Fruit fly (Drosophila melanogaster) whole organism, embryonic: ENCODE results near the gene Dhc93AB.

Experiments used
- ATbp ChIP-seq: fragments of 200-800 bp; sonication (Bioruptor generic); optimal IDR thresholded peaks from 2 replicates; lab custom pipeline; 2017; ENCODE audit warnings: missing biosample characterization, mild to moderate bottlenecking, missing genetic modification characterization, missing genetic modification reagents
- CG10267 ChIP-seq: fragments of 200-800 bp; sonication (Bioruptor generic); optimal IDR thresholded peaks from 2 replicates; lab custom pipeline; 2018; ENCODE audit warnings: missing biosample characterization, mild to moderate bottlenecking, missing genetic modification characterization, moderate library complexity
- CG1233 ChIP-seq: fragments of 200-800 bp; sonication (Bioruptor generic); optimal IDR thresholded peaks from 4 replicates; lab custom pipeline; 2018; ENCODE audit warnings: missing biosample characterization, mild to moderate bottlenecking, missing genetic modification characterization
- CG14710 ChIP-seq: fragments of 200-800 bp; sonication (Bioruptor generic); optimal IDR thresholded peaks from 3 replicates; lab custom pipeline; 2019; ENCODE audit warnings: missing biosample characterization, mild to moderate bottlenecking, missing genetic modification characterization, moderate library complexity
- CG16863 ChIP-seq: fragments of 200-800 bp; sonication (Bioruptor generic); optimal IDR thresholded peaks from 3 replicates; lab custom pipeline; 2016; ENCODE audit warnings: missing biosample characterization, missing genetic modification characterization
- CG17829 ChIP-seq: fragments of 200-800 bp; optimal IDR thresholded peaks from 2 replicates; lab custom pipeline; 2019; ENCODE audit warnings: missing biosample characterization, mild to moderate bottlenecking, missing genetic modification characterization, moderate library complexity
- CG1832 ChIP-seq: fragments of 200-800 bp; sonication (Bioruptor generic); optimal IDR thresholded peaks from 2 replicates; lab custom pipeline; 2017; ENCODE audit warnings: missing biosample characterization, mild to moderate bottlenecking, missing genetic modification characterization, inconsistent platforms
- CG2116 ChIP-seq: fragments of 200-800 bp; sonication (Bioruptor generic); optimal IDR thresholded peaks from 3 replicates; lab custom pipeline; 2018; ENCODE audit warnings: missing biosample characterization, mild to moderate bottlenecking, missing genetic modification characterization
- CG2129 ChIP-seq: fragments of 200-800 bp; sonication (Bioruptor generic); IDR thresholded peaks from 2 replicates; pipeline ENCODE4 v1.3.6; 2022; ENCODE audit warnings: missing biosample characterization, missing genetic modification characterization; ENCODE audit not compliant: partially characterized antibody
- CG31365 ChIP-seq: fragments of 200-800 bp; sonication (Bioruptor generic); optimal IDR thresholded peaks from 2 replicates; lab custom pipeline; 2018; ENCODE audit warnings: missing biosample characterization, mild to moderate bottlenecking, missing genetic modification characterization
- CG4328 ChIP-seq: fragments of 200-800 bp; sonication (Bioruptor generic); optimal IDR thresholded peaks from 3 replicates; lab custom pipeline; 2017; ENCODE audit warnings: missing biosample characterization, missing genetic modification reagents, missing genetic modification characterization
- CG6791 ChIP-seq: fragments of 200-800 bp; sonication (Bioruptor generic); IDR thresholded peaks from 3 replicates; pipeline ENCODE4 v1.3.6; 2022; ENCODE audit warnings: missing biosample characterization, missing genetic modification characterization; ENCODE audit not compliant: partially characterized antibody
- CG7928 ChIP-seq: fragments of 200-800 bp; sonication (Bioruptor generic); optimal IDR thresholded peaks from 2 replicates; lab custom pipeline; 2017; ENCODE audit warnings: missing biosample characterization, mild to moderate bottlenecking, missing genetic modification characterization
- CG7987 ChIP-seq: fragments of 200-800 bp; sonication (Bioruptor generic); optimal IDR thresholded peaks from 2 replicates; lab custom pipeline; 2018; ENCODE audit warnings: missing biosample characterization, mild to moderate bottlenecking, missing genetic modification characterization, moderate library complexity
- CG9876 ChIP-seq: fragments of 200-800 bp; sonication (Bioruptor generic); optimal IDR thresholded peaks from 2 replicates; lab custom pipeline; 2016; ENCODE audit warnings: missing biosample characterization, missing genetic modification characterization
- D ChIP-seq, 2 experiments: fragments of 200-800 bp in 1 of 2; fragments of >200 bp in 1 of 2; sonication (Bioruptor generic) in 1 of 2; optimal IDR thresholded peaks; 2 replicates in 1 of 2; 3 replicates in 1 of 2; lab custom pipeline; 2017; ENCODE audit warnings: mild to moderate bottlenecking in 1 of 2, missing biosample characterization in 1 of 2, missing genetic modification characterization in 1 of 2, missing genetic modification reagents in 1 of 2
- Deaf1 ChIP-seq: fragments of 200-800 bp; optimal IDR thresholded peaks from 3 replicates; lab custom pipeline; 2019; ENCODE audit warnings: missing biosample characterization, mild to moderate bottlenecking, missing genetic modification characterization, moderate library complexity
- Dp ChIP-seq: fragments of 200-800 bp; sonication (Bioruptor generic); optimal IDR thresholded peaks from 2 replicates; lab custom pipeline; 2018; ENCODE audit warnings: missing biosample characterization, mild to moderate bottlenecking, missing genetic modification characterization, moderate library complexity
- ERR ChIP-seq: fragments of 200-800 bp; sonication (Bioruptor generic); optimal IDR thresholded peaks from 2 replicates; lab custom pipeline; 2016; ENCODE audit warnings: missing biosample characterization, missing genetic modification characterization
- Ets97D ChIP-seq: fragments of 200-800 bp; sonication (Bioruptor generic); optimal IDR thresholded peaks from 3 replicates; lab custom pipeline; 2016; ENCODE audit warnings: missing biosample characterization, missing genetic modification characterization
- Fer1 ChIP-seq: fragments of 200-800 bp; sonication (Bioruptor generic); optimal IDR thresholded peaks from 2 replicates; lab custom pipeline; 2017; ENCODE audit warnings: missing biosample characterization, mild to moderate bottlenecking, missing genetic modification characterization
- HmgD ChIP-seq: fragments of 200-800 bp; sonication (Bioruptor generic); optimal IDR thresholded peaks from 3 replicates; lab custom pipeline; 2016; ENCODE audit warnings: missing biosample characterization, missing genetic modification characterization
- Rfx ChIP-seq: fragments of 200-800 bp; sonication (Bioruptor generic); IDR thresholded peaks from 2 replicates; pipeline ENCODE4 v1.3.6; 2022; ENCODE audit warnings: missing biosample characterization, missing genetic modification characterization
- Scr ChIP-seq: fragments of 200-800 bp; sonication (Bioruptor generic); IDR thresholded peaks from 2 replicates; pipeline ENCODE4 v1.3.6; 2022; ENCODE audit warnings: missing biosample characterization, missing genetic modification characterization; ENCODE audit not compliant: partially characterized antibody
- Side ChIP-seq: fragments of 200-800 bp; sonication (Bioruptor generic); optimal IDR thresholded peaks from 2 replicates; lab custom pipeline; 2016; ENCODE audit warnings: missing biosample characterization, missing genetic modification characterization
- Sry-β ChIP-seq: fragments of 200-800 bp; sonication (Bioruptor generic); optimal IDR thresholded peaks from 2 replicates; lab custom pipeline; 2018; ENCODE audit warnings: missing biosample characterization, mild to moderate bottlenecking, missing genetic modification characterization, moderate library complexity
- bigmax ChIP-seq: fragments of 200-800 bp; sonication (Bioruptor generic); optimal IDR thresholded peaks from 2 replicates; lab custom pipeline; 2018; ENCODE audit warnings: missing biosample characterization, mild to moderate bottlenecking, missing genetic modification characterization
- chinmo ChIP-seq: fragments of 200-800 bp; sonication (Bioruptor generic); IDR thresholded peaks from 4 replicates; pipeline ENCODE4 v1.3.6; 2022; ENCODE audit warnings: missing biosample characterization, missing genetic modification characterization; ENCODE audit not compliant: partially characterized antibody
- gcm ChIP-seq: fragments of 200-800 bp; sonication (Bioruptor generic); optimal IDR thresholded peaks from 2 replicates; lab custom pipeline; 2019; ENCODE audit warnings: missing biosample characterization, mild to moderate bottlenecking, missing genetic modification characterization, moderate library complexity
- gfzf ChIP-seq: fragments of 200-800 bp; sonication (Bioruptor generic); optimal IDR thresholded peaks from 2 replicates; lab custom pipeline; 2016; ENCODE audit warnings: missing biosample characterization, mild to moderate bottlenecking, missing genetic modification characterization, moderate library complexity
- grn ChIP-seq: fragments of 200-800 bp; sonication (Bioruptor generic); optimal IDR thresholded peaks from 3 replicates; lab custom pipeline; 2017; ENCODE audit warnings: missing biosample characterization, missing genetic modification characterization
- h ChIP-seq: fragments of >200 bp; optimal IDR thresholded peaks from 2 replicates; lab custom pipeline; 2017
- her ChIP-seq: fragments of 200-800 bp; sonication (Bioruptor generic); optimal IDR thresholded peaks from 2 replicates; lab custom pipeline; 2016; ENCODE audit warnings: missing biosample characterization, missing genetic modification characterization
- kay ChIP-seq: fragments of 200-800 bp; sonication (Bioruptor generic); optimal IDR thresholded peaks from 2 replicates; lab custom pipeline; 2016; ENCODE audit warnings: missing biosample characterization, missing genetic modification characterization
- kni ChIP-seq: fragments of 200-800 bp; sonication (Bioruptor generic); optimal IDR thresholded peaks from 3 replicates; lab custom pipeline; 2017; ENCODE audit warnings: mild to moderate bottlenecking, missing biosample characterization, missing genetic modification reagents, missing genetic modification characterization
- lab ChIP-seq: fragments of 200-800 bp; sonication (Bioruptor generic); optimal IDR thresholded peaks from 3 replicates; lab custom pipeline; 2017; ENCODE audit warnings: missing biosample characterization, missing genetic modification characterization, mild to moderate bottlenecking, moderate library complexity, missing genetic modification reagents
- nmo ChIP-seq: fragments of 200-800 bp; sonication (Bioruptor generic); optimal IDR thresholded peaks from 2 replicates; lab custom pipeline; 2018; ENCODE audit warnings: missing biosample characterization, mild to moderate bottlenecking, missing genetic modification characterization, moderate library complexity
- onecut ChIP-seq: fragments of 200-800 bp; sonication (Bioruptor generic); IDR thresholded peaks from 2 replicates; pipeline ENCODE4 v1.3.6; 2022; ENCODE audit warnings: missing biosample characterization, missing genetic modification characterization
- pzg ChIP-seq: fragments of 200-800 bp; sonication (Bioruptor generic); optimal IDR thresholded peaks from 3 replicates; lab custom pipeline; 2018; ENCODE audit warnings: missing biosample characterization, mild to moderate bottlenecking, missing genetic modification characterization, moderate library complexity
- sim ChIP-seq: fragments of 200-800 bp; sonication (Bioruptor generic); IDR thresholded peaks from 2 replicates; pipeline ENCODE4 v1.3.6; 2022; ENCODE audit warnings: missing biosample characterization, missing genetic modification characterization
- stwl ChIP-seq: fragments of 200-800 bp; sonication (Bioruptor generic); optimal IDR thresholded peaks from 3 replicates; lab custom pipeline; 2018; ENCODE audit warnings: missing biosample characterization, mild to moderate bottlenecking, missing genetic modification characterization, moderate library complexity
- tll ChIP-seq, 2 experiments: fragments of 200-800 bp in 1 of 2; fragments of >200 bp in 1 of 2; sonication (Bioruptor generic) in 1 of 2; optimal IDR thresholded peaks; 2 replicates each; lab custom pipeline; 2017 to 2019; ENCODE audit warnings: missing biosample characterization in 2 of 2, missing genetic modification characterization in 2 of 2, mild to moderate bottlenecking in 1 of 2, moderate library complexity in 1 of 2
- trem ChIP-seq: fragments of 200-800 bp; optimal IDR thresholded peaks from 3 replicates; lab custom pipeline; 2019; ENCODE audit warnings: missing biosample characterization, mild to moderate bottlenecking, missing genetic modification characterization, moderate library complexity
- z ChIP-seq: fragments of 200-800 bp; sonication (Bioruptor generic); IDR thresholded peaks from 3 replicates; pipeline ENCODE4 v1.3.6; 2022; ENCODE audit warnings: missing biosample characterization, missing genetic modification characterization
- zen2 ChIP-seq: fragments of 200-800 bp; sonication (Bioruptor generic); IDR thresholded peaks from 3 replicates; pipeline ENCODE4 v1.3.6; 2022; ENCODE audit warnings: missing biosample characterization, missing genetic modification characterization; ENCODE audit not compliant: partially characterized antibody
- zf30C ChIP-seq: fragments of 200-800 bp; sonication (Bioruptor generic); optimal IDR thresholded peaks from 3 replicates; lab custom pipeline; 2018; ENCODE audit warnings: missing biosample characterization, mild to moderate bottlenecking, missing genetic modification characterization

Gene Dhc93AB

DNA sequence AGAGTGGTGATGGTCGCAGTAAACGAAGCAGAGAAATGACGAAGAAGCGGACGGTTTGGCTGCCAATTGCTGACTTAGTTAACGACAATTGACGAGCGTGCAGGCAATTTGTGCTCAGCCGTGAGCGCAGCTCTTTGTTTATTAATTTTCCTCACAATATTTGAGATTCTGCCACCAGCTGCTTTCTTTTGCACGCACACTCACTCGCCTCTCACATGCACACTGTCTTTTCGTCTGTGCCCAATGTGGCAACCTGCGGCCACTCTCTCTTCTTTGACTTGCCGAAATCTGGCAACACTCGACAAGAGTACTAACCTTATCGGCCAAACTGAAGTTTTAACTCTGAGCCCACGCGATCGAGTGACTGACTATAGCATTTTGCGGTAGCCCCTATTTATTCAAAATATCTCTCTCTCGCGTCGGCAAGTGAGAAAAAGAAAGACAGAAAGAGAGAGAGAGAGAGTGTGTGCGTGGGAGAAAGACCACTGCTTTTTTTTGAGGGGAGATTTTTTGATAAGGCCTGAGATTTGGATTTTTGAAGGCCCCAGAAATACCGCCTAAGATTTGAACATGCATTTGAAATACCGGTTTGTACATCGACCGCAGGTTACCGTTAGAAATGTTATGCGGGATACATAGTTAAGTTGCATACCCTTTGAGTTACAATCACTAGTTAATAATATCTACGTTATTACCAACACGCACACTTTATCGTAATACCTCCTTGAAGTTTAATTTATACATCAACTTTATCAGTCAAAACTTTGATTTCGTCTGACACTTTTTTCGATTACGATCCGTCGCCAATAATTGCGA is 18.3 kb upstream of the Dhc93AB start, which contains the start of gene Mvl (continued):
- TF ChIP-seq chinmo (GFP tag; lab: Robert Waterston, UW) (peak; percentile 89; the same call in 1 of the 4 replicates), Deaf1 (peak; percentile 38), CG1233 (no peak), Dp (GFP tag; lab: Kevin White, UChicago) (peak; percentile 79), CG6791 (GFP tag; lab: Robert Waterston, UW) (peak; percentile 59; the same call in 1 of the 3 replicates), CG14710 (tag; lab: Kevin White, UChicago) (peak; percentile 34), CG17829 (peak; percentile 66), h (lab: Kevin White, UChicago) (no peak), sim (GFP tag; lab: Robert Waterston, UW) (no peak), CG1832 (GFP tag; lab: Kevin White, UChicago) (peak; percentile 74), CG31365 (peak; percentile 2), ATbp (GFP tag; lab: Kevin White, UChicago) (peak; percentile 55), CG2116 (peak; percentile 44), tll (GFP tag; optimal IDR thresholded peaks at IDR 0.05; lab: Kevin White, UChicago) (peak in 1 of 2 experiments; percentile 82), Scr (GFP tag; lab: Robert Waterston, UW) (peak; percentile 27; the same call in 1 of the 2 replicates), grn (GFP tag; lab: Kevin White, UChicago) (peak; percentile 99), CG2129 (no peak), kni (peak; percentile 58), CG7928 (no peak), CG4328 (GFP tag; lab: Kevin White, UChicago) (no peak), kay (GFP tag; lab: Kevin White, UChicago) (peak; percentile 47), zf30C (peak; percentile 9), gfzf (peak; percentile 43), CG10267 (peak; percentile 34), bigmax (GFP tag; lab: Kevin White, UChicago) (peak; percentile 82), gcm (peak; percentile 71), onecut (no peak; the same call in 1 of the 2 replicates), CG7987 (peak; percentile 78), ERR (GFP tag; lab: Kevin White, UChicago) (peak; percentile 8), z (GFP tag; lab: Robert Waterston, UW) (peak; percentile 73), Fer1 (GFP tag; lab: Kevin White, UChicago) (peak; percentile 29), D (optimal IDR thresholded peaks at IDR 0.05; lab: Kevin White, UChicago) (no peak), D (GFP tag; optimal IDR thresholded peaks at IDR 0.05; lab: Kevin White, UChicago) (no peak), Ets97D (GFP tag; lab: Kevin White, UChicago) (peak; percentile 48), CG16863 (GFP tag; lab: Kevin White, UChicago) (no peak), Rfx (GFP tag; lab: Robert Waterston, UW) (peak; percentile 18; the same call in 1 of the 2 replicates), zen2 (GFP tag; lab: Robert Waterston, UW) (peak; percentile 71; the same call in 2 of the 3 replicates), Side (GFP tag; lab: Kevin White, UChicago) (peak; percentile 25), stwl (tag; lab: Kevin White, UChicago) (peak; percentile 73), nmo (GFP tag; lab: Kevin White, UChicago) (peak; percentile 39), lab (peak; percentile 71), trem (peak; percentile 56), pzg (peak; percentile 72), HmgD (GFP tag; lab: Kevin White, UChicago) (peak; percentile 72), her (GFP tag; lab: Kevin White, UChicago) (no peak), CG9876 (GFP tag; lab: Kevin White, UChicago) (no peak), Sry-β (no peak)
